Fruit fly (Drosophila melanogaster) S2 (cell line): ENCODE data around the gene Ppt1.

ENCODE experiments used
- CG8478 ChIP-seq: fragments of >200 bp; optimal IDR thresholded peaks from 2 replicates; lab custom pipeline; 2018
- CTCF ChIP-seq, 2 experiments: fragments of >200 bp; optimal IDR thresholded peaks; 2 replicates each; lab custom pipeline; 2018

- TF ChIP-seq CTCF (optimal IDR thresholded peaks at IDR 0.05; lab: Kevin White, UChicago) = no peak
- TF ChIP-seq CG8478 (lab: Kevin White, UChicago) = no peak
Observed at dm6 chrX:8671348-8672298, 18.4 kb downstream of the Ppt1 start.
